Fruit fly (Drosophila melanogaster) whole organism, wandering third instar larva: ENCODE results near the gene TwdlY.

Experiments
- GATAd ChIP-seq: sonication (Bioruptor generic); optimal IDR thresholded peaks from 2 replicates; lab custom pipeline; 2016; ENCODE audit warnings: missing biosample characterization, missing genetic modification characterization
- Hr78 ChIP-seq: fragments of >200 bp; optimal IDR thresholded peaks from 2 replicates; lab custom pipeline; 2017; ENCODE audit warnings: missing biosample characterization, missing genetic modification characterization
- Hr83 ChIP-seq: fragments of 200-300 bp; sonication (Bioruptor generic); optimal IDR thresholded peaks from 2 replicates; lab custom pipeline; 2016; ENCODE audit warnings: missing biosample characterization, mild to moderate bottlenecking, missing genetic modification characterization, moderate library complexity; ENCODE audit not compliant: poor library complexity, severe bottlenecking
- Sp1 ChIP-seq: fragments of 200-800 bp; sonication (Bioruptor generic); optimal IDR thresholded peaks from 3 replicates; lab custom pipeline; 2019; ENCODE audit warnings: missing biosample characterization, mild to moderate bottlenecking, missing genetic modification characterization, moderate library complexity
- dsf ChIP-seq: sonication (Bioruptor generic); optimal IDR thresholded peaks from 2 replicates; lab custom pipeline; 2016; ENCODE audit warnings: missing biosample characterization, missing genetic modification characterization, borderline replicate concordance
- ey ChIP-seq: fragments of 200-800 bp; sonication (Bioruptor generic); optimal IDR thresholded peaks from 2 replicates; lab custom pipeline; 2016; ENCODE audit warnings: missing biosample characterization, missing genetic modification characterization
- foxo ChIP-seq, 2 experiments: fragments of 200-800 bp; sonication (Bioruptor generic); optimal IDR thresholded peaks; 2 replicates in 1 of 2; 3 replicates in 1 of 2; lab custom pipeline; 2016 to 2017; ENCODE audit warnings: missing biosample characterization in 2 of 2, missing genetic modification characterization in 2 of 2
- fru ChIP-seq: fragments of 200-800 bp; sonication (Bioruptor generic); optimal IDR thresholded peaks from 3 replicates; lab custom pipeline; 2016; ENCODE audit warnings: missing biosample characterization, mild to moderate bottlenecking, missing genetic modification characterization
- h ChIP-seq: fragments of 200-800 bp; sonication (Bioruptor generic); optimal IDR thresholded peaks from 3 replicates; lab custom pipeline; 2016; ENCODE audit warnings: missing biosample characterization, mild to moderate bottlenecking, missing genetic modification characterization
- psq ChIP-seq: fragments of 200-800 bp; sonication (Bioruptor generic); optimal IDR thresholded peaks from 3 replicates; lab custom pipeline; 2017; ENCODE audit warnings: missing biosample characterization, mild to moderate bottlenecking, missing genetic modification characterization, moderate library complexity

dm6 chrX:16783743-16784142, 49.0 kb downstream of the TwdlY start, which contains the start of gene mRpL22:
- no peak for TF ChIP-seq foxo (GFP tag; optimal IDR thresholded peaks at IDR 0.05; lab: Kevin White, UChicago)
- no peak for TF ChIP-seq psq
- no peak for TF ChIP-seq GATAd
- TF ChIP-seq h = no peak
- TF ChIP-seq fru (GFP tag; lab: Kevin White, UChicago) = no peak
- no peak for TF ChIP-seq Hr78 (GFP tag; lab: Kevin White, UChicago)
- TF ChIP-seq ey (GFP tag; lab: Kevin White, UChicago) = no peak
- TF ChIP-seq Hr83 (GFP tag; lab: Kevin White, UChicago) = no peak
- TF ChIP-seq Sp1 = no peak
- TF ChIP-seq dsf (GFP tag; lab: Kevin White, UChicago) = no peak
